Worm (Caenorhabditis elegans): ENCODE measurements around the gene F36H5.9.

DNA sequence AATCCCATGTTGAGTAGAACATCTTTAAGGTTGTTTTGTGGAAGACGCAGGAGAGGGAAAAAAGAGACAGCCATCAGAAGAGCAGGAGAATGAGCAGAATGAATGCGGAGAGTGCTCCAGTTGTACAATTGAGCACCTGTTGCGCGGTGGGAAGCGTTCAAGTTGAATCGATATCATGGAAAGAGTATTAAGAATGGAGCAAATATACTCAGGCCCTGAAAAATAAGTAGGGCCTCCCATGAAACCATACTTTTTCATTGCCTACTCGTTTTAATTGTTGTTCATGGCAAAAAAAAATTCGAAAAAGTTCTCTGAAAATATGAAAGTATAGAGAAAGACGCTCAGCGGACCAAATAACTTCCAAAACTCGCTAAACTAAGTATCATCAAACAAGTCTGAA is 33.7 kb downstream of the F36H5.9 start, which contains the start of gene fbxb-48:
- TF ChIP-seq mef-2 (tag; optimal IDR thresholded peaks at IDR 0.05) (no peak), lin-39 (tag; optimal IDR thresholded peaks at IDR 0.05) (no peak), unc-130 (tag; optimal IDR thresholded peaks at IDR 0.05) (no peak), nhr-90 (tag; optimal IDR thresholded peaks at IDR 0.05; ENCODE audit: poor library complexity) (no peak), lir-3 (tag; optimal IDR thresholded peaks at IDR 0.05; ENCODE audit: poor library complexity) (no peak), egl-13 (tag; optimal IDR thresholded peaks at IDR 0.05) (no peak), lin-13 (GFP tag; optimal IDR thresholded peaks at IDR 0.05) (no peak), irx-1 (tag; optimal IDR thresholded peaks at IDR 0.05) (no peak)

All from whole organism, L1 larva.